Worm (Caenorhabditis elegans): ENCODE results near the gene ift-43.

ce11 chrII:5704479-5704878 is 43.9 kb upstream of the ift-43 start:
- TF ChIP-seq pqm-1 (tag; optimal IDR thresholded peaks at IDR 0.05): no peak
- TF ChIP-seq mml-1 (tag; optimal IDR thresholded peaks at IDR 0.05): no peak
- no peak for TF ChIP-seq fkh-10 (GFP tag; optimal IDR thresholded peaks at IDR 0.05)
- no peak for TF ChIP-seq R02D3.7 (tag; optimal IDR thresholded peaks at IDR 0.05)
- no peak for TF ChIP-seq nhr-25 (tag; optimal IDR thresholded peaks at IDR 0.05)
- TF ChIP-seq fkh-2 (tag; optimal IDR thresholded peaks at IDR 0.05): no peak
- TF ChIP-seq nhr-11 (tag; optimal IDR thresholded peaks at IDR 0.05): no peak
- no peak for TF ChIP-seq ceh-28 (tag; optimal IDR thresholded peaks at IDR 0.05)
- TF ChIP-seq ceh-16 (tag; optimal IDR thresholded peaks at IDR 0.05): no peak
- no peak for TF ChIP-seq lin-39 (tag; optimal IDR thresholded peaks at IDR 0.05)
- TF ChIP-seq fos-1 (tag; optimal IDR thresholded peaks at IDR 0.05): no peak
- TF ChIP-seq pha-4 (tag; optimal IDR thresholded peaks at IDR 0.05): no peak
- TF ChIP-seq unc-62 (GFP tag; optimal IDR thresholded peaks at IDR 0.05): no peak
- TF ChIP-seq nhr-12 (tag; optimal IDR thresholded peaks at IDR 0.05): no peak

All from whole organism, L3 larva.